Fruit fly (Drosophila melanogaster) S2 (cell line): ENCODE measurements around the gene AP-1-2beta.

Experiments used
- CG8478 ChIP-seq: fragments of >200 bp; optimal IDR thresholded peaks from 2 replicates; lab custom pipeline; 2018
- CTCF ChIP-seq, 2 experiments: fragments of >200 bp; optimal IDR thresholded peaks; 2 replicates each; lab custom pipeline; 2018

DNA sequence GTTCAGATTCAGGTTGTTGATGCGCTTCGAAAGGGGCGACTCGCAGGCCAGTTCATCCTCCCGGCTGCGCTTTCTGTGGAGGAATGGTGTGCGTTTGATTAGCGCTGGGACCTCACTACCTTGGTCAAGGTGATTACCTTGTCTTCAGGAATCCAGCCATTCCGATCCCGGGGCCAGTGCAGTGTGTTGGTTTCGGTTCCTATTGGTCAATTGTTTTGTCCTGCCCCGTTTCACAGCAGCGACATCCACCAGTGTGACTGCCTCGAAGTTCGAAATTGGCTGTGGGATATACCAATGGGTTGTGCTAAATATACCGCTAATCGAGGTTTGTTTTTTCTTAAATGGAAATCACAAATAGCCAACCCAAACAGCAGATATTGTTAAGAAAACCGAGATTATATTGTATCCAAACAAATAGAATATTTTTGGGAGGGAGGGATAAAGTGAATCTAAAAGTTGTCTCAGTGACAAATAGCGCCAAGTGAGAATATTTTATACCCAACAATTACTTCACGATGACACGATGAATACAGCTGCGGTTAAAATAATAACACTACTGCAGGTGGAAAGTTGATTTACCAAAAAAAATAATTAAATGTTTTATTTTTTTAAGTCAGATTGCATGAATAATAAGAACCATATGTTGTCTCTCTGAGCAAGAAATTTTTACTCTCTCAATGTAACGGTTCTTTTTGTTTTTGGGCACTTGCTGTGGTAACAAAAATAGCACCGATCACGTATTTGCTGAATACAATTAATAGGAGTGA lies 35.8 kb upstream of the AP-1-2beta start, which contains the start of gene CG14229:
- TF ChIP-seq CG8478: no peak
- no peak for TF ChIP-seq CTCF (optimal IDR thresholded peaks at IDR 0.05; lab: Kevin White, UChicago)
